Worm (Caenorhabditis elegans): ENCODE data around the gene bath-33.
"Not testable (repeated sequence)": the region's sequence is repeated elsewhere in the genome, so short reads cannot be mapped to it uniquely, and the experiment has no call there.

The bath-33 gene

DNA sequence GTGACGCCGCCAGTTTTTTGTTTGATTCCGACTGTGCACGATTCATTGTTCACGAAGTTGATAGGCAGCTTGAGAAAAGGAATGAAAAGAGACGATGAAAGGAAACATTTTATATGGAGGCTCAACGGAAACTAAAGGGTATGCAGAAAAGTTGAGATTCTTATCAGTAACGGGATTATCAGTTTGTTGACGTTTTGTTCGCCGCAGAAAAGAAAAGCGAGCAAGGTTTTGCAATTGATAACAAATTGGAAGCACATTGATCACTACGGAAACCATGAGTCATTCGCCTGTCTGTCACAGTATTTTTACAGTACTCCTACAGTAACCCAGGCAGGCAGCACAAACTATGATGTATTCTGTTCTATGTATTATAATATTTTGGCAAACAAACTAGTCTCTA lies 30.0 kb upstream of the bath-33 start:
- TF ChIP-seq ref-1 (GFP tag; conservative IDR thresholded peaks at IDR 0.05) = no peak
- TF ChIP-seq klf-2 (GFP tag; conservative IDR thresholded peaks at IDR 0.05) = no peak
- no peak for TF ChIP-seq tab-1 (GFP tag; IDR thresholded peaks at IDR 0.05)
- no peak for TF ChIP-seq ztf-29 (GFP tag; IDR thresholded peaks at IDR 0.05)

DNA sequence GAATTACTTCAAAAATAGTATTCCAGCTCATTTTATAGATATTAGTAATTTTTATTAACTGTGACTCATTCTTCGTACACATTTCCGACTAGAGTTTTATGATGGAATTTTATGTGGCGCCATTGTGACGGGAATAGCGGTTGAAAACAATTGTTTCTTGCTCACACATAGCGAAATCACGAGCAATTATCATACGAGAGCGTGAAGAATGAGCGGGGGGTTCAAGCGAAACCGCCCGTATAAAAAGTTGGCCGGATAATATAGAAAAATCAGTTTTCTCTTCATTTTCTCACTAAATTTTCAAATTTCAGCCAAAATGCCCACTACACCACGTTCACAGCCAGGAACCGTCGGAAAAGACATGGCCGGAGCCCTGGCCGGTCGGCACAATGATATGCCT lies 27.5 kb upstream of the bath-33 start, which contains the start of gene C08E3.1:
Gene C08E3.1 (plus strand): TSS at position 301 of the 400 bp plus-strand sequence.
- not testable (repeated sequence) for TF ChIP-seq cog-1 (tag; optimal IDR thresholded peaks at IDR 0.05); med-1 (GFP tag; optimal IDR thresholded peaks at IDR 0.05; ENCODE audit: insufficient read depth); ref-1 (GFP tag; conservative IDR thresholded peaks at IDR 0.05)

DNA sequence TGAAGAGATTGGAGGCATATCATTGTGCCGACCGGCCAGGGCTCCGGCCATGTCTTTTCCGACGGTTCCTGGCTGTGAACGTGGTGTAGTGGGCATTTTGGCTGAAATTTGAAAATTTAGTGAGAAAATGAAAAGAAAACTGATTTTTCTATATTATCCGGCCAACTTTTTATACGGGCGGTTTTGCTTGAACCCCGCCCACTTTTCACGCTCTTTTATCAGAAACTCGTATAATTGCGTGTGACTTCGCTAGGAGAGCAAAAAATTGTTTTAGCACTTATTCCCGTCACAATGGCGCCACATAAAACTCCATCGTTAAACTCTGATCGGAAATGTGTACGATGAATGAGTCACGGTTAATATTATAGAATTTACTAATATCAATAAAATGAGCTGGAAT lies 26.2 kb upstream of the bath-33 start, which contains the start of gene C08E3.13:
Gene C08E3.13 (minus strand): TSS at position 101 of the 400 bp plus-strand sequence.
- TF ChIP-seq T22C8.4 (GFP tag; IDR thresholded peaks at IDR 0.05); flt-1 (GFP tag; IDR thresholded peaks at IDR 0.05); klf-2 (GFP tag; conservative IDR thresholded peaks at IDR 0.05): not testable (repeated sequence)

DNA sequence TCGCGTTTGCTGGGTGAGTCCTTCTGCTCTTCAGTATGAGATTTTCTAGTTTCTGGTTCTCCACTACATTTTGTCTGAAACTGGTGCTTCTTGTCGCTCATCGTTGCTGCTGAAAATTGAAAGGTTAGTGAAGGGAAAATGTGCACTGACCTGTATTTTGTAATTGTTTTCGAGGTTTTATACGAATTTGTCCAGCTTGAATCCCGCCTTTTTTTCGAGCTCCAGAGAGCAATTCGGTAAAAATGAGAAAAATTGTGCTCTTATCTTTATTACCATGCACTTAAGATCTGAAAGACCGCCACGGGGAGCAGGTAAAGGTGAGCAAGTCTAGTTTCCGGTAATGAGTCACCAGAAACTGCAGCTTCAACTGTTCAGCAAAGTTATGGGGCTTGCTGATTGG lies 21.8 kb upstream of the bath-33 start, which contains the start of gene C08E3.15:
Gene C08E3.15 (minus strand): TSS at position 101 of the 400 bp plus-strand sequence.
- TF ChIP-seq cog-1 (tag; optimal IDR thresholded peaks at IDR 0.05); ztf-29 (GFP tag; IDR thresholded peaks at IDR 0.05); T22C8.4 (GFP tag; IDR thresholded peaks at IDR 0.05): not testable (repeated sequence)

DNA sequence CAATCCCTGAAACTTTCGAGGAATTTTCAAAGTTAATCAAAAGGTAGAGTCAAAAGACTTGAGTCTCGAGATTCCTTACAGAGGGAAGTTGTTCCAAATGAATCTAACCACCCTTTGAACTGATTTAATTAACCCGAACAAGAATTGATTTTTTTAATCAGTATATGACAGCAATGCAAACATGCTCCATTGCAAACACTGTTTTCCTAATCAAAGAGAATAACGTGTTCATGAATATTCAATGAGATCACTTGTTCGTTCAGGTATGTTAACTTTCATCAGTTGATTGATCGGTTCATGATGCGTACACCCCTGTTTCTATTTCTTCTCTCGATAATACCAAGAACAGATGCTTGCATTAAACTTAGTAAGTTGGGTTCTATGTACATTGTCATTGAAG lies 19.7 kb upstream of the bath-33 start, which contains the start of gene C08E3.14:
Gene C08E3.14 (plus strand): TSS at position 301 of the 400 bp plus-strand sequence.
- no peak for TF ChIP-seq klf-2 (GFP tag; conservative IDR thresholded peaks at IDR 0.05)
- TF ChIP-seq med-1 (GFP tag; optimal IDR thresholded peaks at IDR 0.05; ENCODE audit: insufficient read depth) = no peak
- no peak for TF ChIP-seq ztf-23 (GFP tag; IDR thresholded peaks at IDR 0.05)
- no peak for TF ChIP-seq T22C8.4 (GFP tag; IDR thresholded peaks at IDR 0.05)
- no peak for TF ChIP-seq ref-1 (GFP tag; conservative IDR thresholded peaks at IDR 0.05)
- TF ChIP-seq flt-1 (GFP tag; IDR thresholded peaks at IDR 0.05) = no peak
- no peak for TF ChIP-seq ztf-29 (GFP tag; IDR thresholded peaks at IDR 0.05)
- no peak for TF ChIP-seq cog-1 (tag; optimal IDR thresholded peaks at IDR 0.05)
- TF ChIP-seq tab-1 (GFP tag; IDR thresholded peaks at IDR 0.05) = no peak

DNA sequence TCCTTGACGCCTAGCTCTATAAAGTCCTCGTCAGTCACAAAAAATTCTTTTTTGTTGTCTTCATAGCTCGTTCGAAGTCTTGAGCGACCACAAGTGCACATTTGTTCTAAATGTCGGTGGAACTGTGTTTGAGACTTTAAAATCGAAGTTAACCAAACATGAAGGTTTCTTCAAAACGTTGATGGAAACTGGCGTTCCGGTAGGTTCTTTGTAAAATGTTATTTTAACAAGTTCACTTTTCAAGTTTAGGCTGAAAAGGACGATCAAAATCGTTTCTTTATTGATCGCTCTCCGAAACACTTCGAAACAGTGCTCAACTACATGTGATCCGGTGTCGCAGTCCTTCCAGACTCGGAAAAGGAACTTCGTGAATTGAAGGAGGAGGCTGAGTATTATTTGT lies 18.6 kb upstream of the bath-33 start, which contains the start of gene fbxa-160:
Gene fbxa-160 (minus strand): TSS at position 101 of the 400 bp plus-strand sequence.
- TF ChIP-seq T22C8.4 (GFP tag; IDR thresholded peaks at IDR 0.05) (no peak), tab-1 (GFP tag; IDR thresholded peaks at IDR 0.05) (no peak), flt-1 (GFP tag; IDR thresholded peaks at IDR 0.05) (no peak), ref-1 (GFP tag; conservative IDR thresholded peaks at IDR 0.05) (no peak), cog-1 (tag; optimal IDR thresholded peaks at IDR 0.05) (no peak), med-1 (GFP tag; optimal IDR thresholded peaks at IDR 0.05; ENCODE audit: insufficient read depth) (no peak), klf-2 (GFP tag; conservative IDR thresholded peaks at IDR 0.05) (no peak), ztf-23 (GFP tag; IDR thresholded peaks at IDR 0.05) (no peak), ztf-29 (GFP tag; IDR thresholded peaks at IDR 0.05) (no peak)

DNA sequence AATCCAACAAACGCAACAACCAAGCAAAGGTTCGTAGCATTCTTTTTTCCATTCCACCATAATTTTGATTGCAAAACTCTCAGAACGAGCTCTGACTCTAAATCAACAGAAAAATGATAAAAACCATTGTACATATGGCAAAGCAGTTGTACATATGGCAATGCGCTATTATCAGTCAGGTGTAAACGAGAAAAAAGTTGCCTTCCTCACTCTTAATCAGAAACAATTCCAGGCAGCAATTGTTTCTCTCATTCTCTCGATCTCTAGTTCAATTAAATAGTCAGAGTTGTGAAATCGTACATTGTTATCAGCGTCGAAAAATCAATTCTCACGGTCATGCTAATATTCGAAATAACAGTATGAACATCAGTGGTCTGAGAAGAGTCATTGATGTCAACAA lies 15.8 kb upstream of the bath-33 start:
- TF ChIP-seq ztf-23 (GFP tag; IDR thresholded peaks at IDR 0.05) (no peak), ref-1 (GFP tag; conservative IDR thresholded peaks at IDR 0.05) (no peak), med-1 (GFP tag; optimal IDR thresholded peaks at IDR 0.05; ENCODE audit: insufficient read depth) (no peak), klf-2 (GFP tag; conservative IDR thresholded peaks at IDR 0.05) (no peak), flt-1 (GFP tag; IDR thresholded peaks at IDR 0.05) (no peak), tab-1 (GFP tag; IDR thresholded peaks at IDR 0.05) (no peak), T22C8.4 (GFP tag; IDR thresholded peaks at IDR 0.05) (no peak), ztf-29 (GFP tag; IDR thresholded peaks at IDR 0.05) (no peak), cog-1 (tag; optimal IDR thresholded peaks at IDR 0.05) (no peak)

DNA sequence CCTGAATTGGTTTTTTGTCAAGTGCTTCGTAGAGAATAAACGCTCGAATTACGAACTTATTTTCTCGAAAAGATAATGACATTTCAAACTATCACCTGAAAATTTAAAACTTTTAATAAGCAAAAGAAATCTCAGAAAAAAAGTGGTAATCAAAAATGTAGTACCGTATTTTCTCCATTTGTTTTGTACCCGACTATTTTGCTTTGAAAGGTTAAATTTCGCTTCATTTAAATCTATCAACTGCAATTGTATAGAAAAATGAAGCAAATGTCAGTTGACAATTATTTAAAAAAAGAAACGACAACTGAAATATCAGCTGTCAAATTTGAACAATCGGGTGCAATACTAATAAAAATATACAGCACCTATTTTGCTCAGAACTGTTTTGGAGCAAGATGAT lies 15.2 kb upstream of the bath-33 start, which contains the start of gene fbxa-158:
Gene fbxa-158 (minus strand): TSS at position 101 of the 400 bp plus-strand sequence.
- no peak for TF ChIP-seq T22C8.4 (GFP tag; IDR thresholded peaks at IDR 0.05)

DNA sequence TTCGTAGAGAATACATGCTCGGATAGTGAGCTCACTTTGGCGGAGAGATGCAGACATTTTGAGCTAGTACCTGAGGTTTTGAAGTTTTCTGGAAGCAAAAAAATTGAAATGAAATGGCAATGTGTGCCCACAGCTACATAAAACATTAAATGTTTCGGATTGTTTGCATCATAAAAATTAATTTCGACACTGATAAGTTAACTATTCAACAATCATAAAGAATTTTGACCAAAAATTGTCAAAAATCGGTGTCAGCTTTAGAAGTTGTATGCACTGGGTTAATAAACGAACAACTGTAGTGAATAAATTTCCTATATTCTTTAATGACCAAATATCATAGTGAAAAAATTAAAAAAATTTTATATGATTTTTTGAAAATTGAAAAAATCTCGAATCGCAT lies 13.0 kb upstream of the bath-33 start, which contains the start of gene fbxa-166:
Gene fbxa-166 (minus strand): TSS at position 101 of the 400 bp plus-strand sequence.
- TF ChIP-seq T22C8.4 (GFP tag; IDR thresholded peaks at IDR 0.05) (no peak), cog-1 (tag; optimal IDR thresholded peaks at IDR 0.05) (no peak), flt-1 (GFP tag; IDR thresholded peaks at IDR 0.05) (no peak), ref-1 (GFP tag; conservative IDR thresholded peaks at IDR 0.05) (no peak), ztf-29 (GFP tag; IDR thresholded peaks at IDR 0.05) (no peak), med-1 (GFP tag; optimal IDR thresholded peaks at IDR 0.05; ENCODE audit: insufficient read depth) (no peak), klf-2 (GFP tag; conservative IDR thresholded peaks at IDR 0.05) (no peak), tab-1 (GFP tag; IDR thresholded peaks at IDR 0.05) (no peak), ztf-23 (GFP tag; IDR thresholded peaks at IDR 0.05) (no peak)

DNA sequence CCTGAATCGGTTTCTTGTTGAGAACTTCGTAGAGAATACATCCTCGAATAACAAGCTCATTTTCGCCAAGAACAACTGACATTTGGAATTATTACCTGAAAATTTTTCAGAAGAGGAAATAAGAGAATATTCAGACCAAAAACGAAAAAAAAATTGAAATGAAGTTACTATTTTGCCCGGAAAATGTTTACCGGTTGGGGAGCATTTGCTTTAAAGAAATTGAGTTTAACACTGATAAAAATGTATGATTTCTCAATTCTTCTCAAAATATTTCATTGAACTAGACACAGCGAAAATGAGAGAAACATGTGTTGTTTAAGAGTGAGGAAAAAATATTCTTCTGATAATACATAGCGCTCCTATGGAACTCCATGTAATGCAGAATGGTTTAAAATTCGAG lies 10.4 kb upstream of the bath-33 start, which contains the start of gene fbxa-165:
Gene fbxa-165 (minus strand): TSS at position 101 of the 400 bp plus-strand sequence.
- TF ChIP-seq T22C8.4 (GFP tag; IDR thresholded peaks at IDR 0.05) (no peak), ztf-23 (GFP tag; IDR thresholded peaks at IDR 0.05) (no peak), klf-2 (GFP tag; conservative IDR thresholded peaks at IDR 0.05) (no peak), flt-1 (GFP tag; IDR thresholded peaks at IDR 0.05) (no peak)

DNA sequence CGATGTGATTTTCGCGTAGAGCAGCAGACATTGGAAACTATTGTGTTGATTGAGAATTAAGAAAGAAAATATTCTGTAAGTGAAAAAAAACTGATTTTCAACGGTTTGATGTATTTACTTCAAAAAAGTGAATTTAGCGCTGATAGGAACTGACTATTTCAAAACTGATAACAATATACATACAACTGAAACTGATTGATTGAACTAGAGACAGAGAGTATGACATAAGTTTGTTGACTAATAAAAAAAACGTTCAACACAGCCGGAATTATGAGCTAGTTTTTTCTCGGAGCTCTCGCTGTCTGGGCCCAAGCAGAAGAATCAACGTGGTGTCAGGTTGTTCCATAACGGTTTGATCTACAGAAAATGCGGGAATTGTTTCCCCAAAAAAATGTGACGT lies 8.0 kb upstream of the bath-33 start, which contains the start of gene fbxa-164:
Gene fbxa-164 (minus strand): TSS at position 101 of the 400 bp plus-strand sequence.
- TF ChIP-seq tab-1 (GFP tag; IDR thresholded peaks at IDR 0.05) = no peak
- TF ChIP-seq med-1 (GFP tag; optimal IDR thresholded peaks at IDR 0.05; ENCODE audit: insufficient read depth) = no peak
- no peak for TF ChIP-seq T22C8.4 (GFP tag; IDR thresholded peaks at IDR 0.05)
- TF ChIP-seq cog-1 (tag; optimal IDR thresholded peaks at IDR 0.05) = no peak
- TF ChIP-seq ref-1 (GFP tag; conservative IDR thresholded peaks at IDR 0.05) = no peak
- TF ChIP-seq ztf-29 (GFP tag; IDR thresholded peaks at IDR 0.05) = no peak
- TF ChIP-seq klf-2 (GFP tag; conservative IDR thresholded peaks at IDR 0.05) = no peak
- no peak for TF ChIP-seq flt-1 (GFP tag; IDR thresholded peaks at IDR 0.05)
- TF ChIP-seq ztf-23 (GFP tag; IDR thresholded peaks at IDR 0.05) = no peak

Measured in whole organism, midembryonic.